Worm (Caenorhabditis elegans): ENCODE results near the gene ZC449.7.

ce11 chrX:5015775-5016174 lies 1.9 kb downstream of the ZC449.7 start, which contains the start of gene ZC449.8:
- TF ChIP-seq ama-1 (optimal IDR thresholded peaks at IDR 0.05), result no peak
- TF ChIP-seq snpc-4 (tag; optimal IDR thresholded peaks at IDR 0.05), result no peak
- no peak for TF ChIP-seq lin-15B (tag; optimal IDR thresholded peaks at IDR 0.05)
- TF ChIP-seq nfya-1 (tag; optimal IDR thresholded peaks at IDR 0.05; ENCODE audit: insufficient read depth), result no peak
- TF ChIP-seq unc-62 (GFP tag; optimal IDR thresholded peaks at IDR 0.05), result no peak
- no peak for TF ChIP-seq nhr-28 (tag; optimal IDR thresholded peaks at IDR 0.05)
